Fruit fly (Drosophila melanogaster) whole organism, embryonic: Measurements from ENCODE around the gene mey.

Experiments used
- CG10209 ChIP-seq: fragments of 200-800 bp; sonication (Bioruptor generic); optimal IDR thresholded peaks from 3 replicates; lab custom pipeline; 2017; ENCODE audit warnings: missing biosample characterization, mild to moderate bottlenecking, missing genetic modification characterization, missing genetic modification reagents
- CG10979 ChIP-seq: fragments of 200-800 bp; sonication (Bioruptor generic); optimal IDR thresholded peaks from 2 replicates; lab custom pipeline; 2018; ENCODE audit warnings: missing biosample characterization, mild to moderate bottlenecking, missing genetic modification characterization, moderate library complexity
- CG12071 ChIP-seq: fragments of 200-800 bp; sonication (Bioruptor generic); optimal IDR thresholded peaks from 3 replicates; lab custom pipeline; 2018; ENCODE audit warnings: missing biosample characterization, mild to moderate bottlenecking, missing genetic modification characterization
- CG12219 ChIP-seq: fragments of 200-800 bp; sonication (Bioruptor generic); optimal IDR thresholded peaks from 3 replicates; lab custom pipeline; 2018; ENCODE audit warnings: missing biosample characterization, mild to moderate bottlenecking, missing genetic modification characterization
- CG13624 ChIP-seq: fragments of 200-800 bp; sonication (Bioruptor generic); optimal IDR thresholded peaks from 2 replicates; lab custom pipeline; 2016; ENCODE audit warnings: missing biosample characterization, missing genetic modification characterization
- CG14710 ChIP-seq: fragments of 200-800 bp; sonication (Bioruptor generic); optimal IDR thresholded peaks from 3 replicates; lab custom pipeline; 2019; ENCODE audit warnings: missing biosample characterization, mild to moderate bottlenecking, missing genetic modification characterization, moderate library complexity
- CG17802 ChIP-seq: fragments of 200-800 bp; sonication (Bioruptor generic); optimal IDR thresholded peaks from 2 replicates; lab custom pipeline; 2018; ENCODE audit warnings: missing biosample characterization, mild to moderate bottlenecking, missing genetic modification characterization, moderate library complexity
- CG18764 ChIP-seq: fragments of 200-800 bp; sonication (Bioruptor generic); optimal IDR thresholded peaks from 3 replicates; lab custom pipeline; 2016; ENCODE audit warnings: missing biosample characterization, missing genetic modification characterization
- CG3163 ChIP-seq: fragments of 200-800 bp; sonication (Bioruptor generic); optimal IDR thresholded peaks from 3 replicates; lab custom pipeline; 2016; ENCODE audit warnings: missing biosample characterization, missing genetic modification characterization
- CG33213 ChIP-seq: fragments of 200-800 bp; sonication (Bioruptor generic); optimal IDR thresholded peaks from 3 replicates; lab custom pipeline; 2016; ENCODE audit warnings: missing biosample characterization, missing genetic modification characterization
- CG3995 ChIP-seq: fragments of 200-800 bp; sonication (Bioruptor generic); optimal IDR thresholded peaks from 3 replicates; lab custom pipeline; 2016; ENCODE audit warnings: missing biosample characterization, missing genetic modification characterization
- CG4707 ChIP-seq: fragments of 200-800 bp; sonication (Bioruptor generic); optimal IDR thresholded peaks from 2 replicates; lab custom pipeline; 2018; ENCODE audit warnings: missing biosample characterization, mild to moderate bottlenecking, missing genetic modification characterization, moderate library complexity
- CG6689 ChIP-seq: fragments of 200-800 bp; sonication (Bioruptor generic); IDR thresholded peaks from 2 replicates; pipeline ENCODE4 v1.3.6; 2022; ENCODE audit warnings: missing biosample characterization, missing genetic modification characterization
- CG7271 ChIP-seq: fragments of 200-800 bp; sonication (Bioruptor generic); optimal IDR thresholded peaks from 2 replicates; lab custom pipeline; 2018; ENCODE audit warnings: missing biosample characterization, mild to moderate bottlenecking, missing genetic modification characterization, moderate library complexity
- CG7745 ChIP-seq: fragments of 200-800 bp; sonication (Bioruptor generic); optimal IDR thresholded peaks from 2 replicates; lab custom pipeline; 2018; ENCODE audit warnings: missing biosample characterization, mild to moderate bottlenecking, missing genetic modification characterization, moderate library complexity
- CG7839 ChIP-seq: fragments of 200-800 bp; sonication (Bioruptor generic); optimal IDR thresholded peaks from 3 replicates; lab custom pipeline; 2018; ENCODE audit warnings: missing biosample characterization, mild to moderate bottlenecking, missing genetic modification characterization, moderate library complexity
- CG8290 ChIP-seq, 3 experiments: fragments of 200-800 bp; sonication (Bioruptor generic); optimal IDR thresholded peaks; 2 replicates each; lab custom pipeline; 2016 to 2019; ENCODE audit warnings: missing biosample characterization in 3 of 3, missing genetic modification characterization in 3 of 3, mild to moderate bottlenecking in 2 of 3, moderate library complexity in 1 of 3
- CG8359 ChIP-seq: fragments of 200-800 bp; sonication (Bioruptor generic); optimal IDR thresholded peaks from 2 replicates; lab custom pipeline; 2017; ENCODE audit warnings: missing biosample characterization, mild to moderate bottlenecking, missing genetic modification characterization, borderline replicate concordance
- CG8388 ChIP-seq: fragments of 200-800 bp; sonication (Bioruptor generic); optimal IDR thresholded peaks from 2 replicates; lab custom pipeline; 2019; ENCODE audit warnings: missing biosample characterization, mild to moderate bottlenecking, missing genetic modification characterization, moderate library complexity
- CG8924 ChIP-seq: fragments of 200-800 bp; optimal IDR thresholded peaks from 3 replicates; lab custom pipeline; 2019; ENCODE audit warnings: missing biosample characterization, mild to moderate bottlenecking, missing genetic modification characterization, moderate library complexity
- Camta ChIP-seq: fragments of 200-800 bp; sonication (Bioruptor generic); optimal IDR thresholded peaks from 2 replicates; lab custom pipeline; 2016; ENCODE audit warnings: missing biosample characterization, missing genetic modification characterization
- CoRest ChIP-seq: fragments of 200-800 bp; sonication (Bioruptor generic); optimal IDR thresholded peaks from 3 replicates; lab custom pipeline; 2018; ENCODE audit warnings: missing biosample characterization, mild to moderate bottlenecking, missing genetic modification characterization, moderate library complexity
- CrebB ChIP-seq: fragments of 200-800 bp; sonication (Bioruptor generic); optimal IDR thresholded peaks from 3 replicates; lab custom pipeline; 2018; ENCODE audit warnings: missing biosample characterization, mild to moderate bottlenecking, missing genetic modification characterization
- D19A ChIP-seq: fragments of 200-800 bp; optimal IDR thresholded peaks from 3 replicates; lab custom pipeline; 2019; ENCODE audit warnings: missing biosample characterization, mild to moderate bottlenecking, missing genetic modification characterization, moderate library complexity
- HHEX ChIP-seq: fragments of 200-800 bp; sonication (Bioruptor generic); optimal IDR thresholded peaks from 3 replicates; lab custom pipeline; 2017; ENCODE audit warnings: missing biosample characterization, mild to moderate bottlenecking, missing genetic modification characterization, missing genetic modification reagents
- Mad ChIP-seq: fragments of 200-800 bp; sonication (Bioruptor generic); optimal IDR thresholded peaks from 2 replicates; lab custom pipeline; 2016; ENCODE audit warnings: missing biosample characterization, missing genetic modification characterization
- Max ChIP-seq: fragments of 200-800 bp; sonication (Bioruptor generic); optimal IDR thresholded peaks from 2 replicates; lab custom pipeline; 2016; ENCODE audit warnings: missing biosample characterization, mild to moderate bottlenecking, missing genetic modification characterization
- Neu2 ChIP-seq: fragments of 200-800 bp; sonication (Bioruptor generic); optimal IDR thresholded peaks from 3 replicates; lab custom pipeline; 2016; ENCODE audit warnings: missing biosample characterization, missing genetic modification characterization, borderline replicate concordance
- Nf-YA ChIP-seq: fragments of 200-800 bp; sonication (Bioruptor generic); IDR thresholded peaks from 2 replicates; pipeline ENCODE4 v1.3.6; 2022; ENCODE audit warnings: missing biosample characterization, missing genetic modification characterization
- Nf-YB ChIP-seq: fragments of 200-800 bp; sonication (Bioruptor generic); optimal IDR thresholded peaks from 3 replicates; lab custom pipeline; 2019; ENCODE audit warnings: missing biosample characterization, mild to moderate bottlenecking, missing genetic modification characterization, moderate library complexity
- Pdp1 ChIP-seq, 2 experiments: fragments of 200-800 bp; sonication (Bioruptor generic); optimal IDR thresholded peaks; 3 replicates each; lab custom pipeline; 2016; ENCODE audit warnings: missing biosample characterization in 2 of 2, missing genetic modification characterization in 2 of 2, mild to moderate bottlenecking in 1 of 2, moderate library complexity in 1 of 2
- Six4 ChIP-seq: fragments of 200-800 bp; sonication (Bioruptor generic); optimal IDR thresholded peaks from 2 replicates; lab custom pipeline; 2016; ENCODE audit warnings: missing biosample characterization, missing genetic modification characterization
- Spps ChIP-seq: fragments of 200-800 bp; sonication (Bioruptor generic); optimal IDR thresholded peaks from 2 replicates; lab custom pipeline; 2018; ENCODE audit warnings: missing biosample characterization, mild to moderate bottlenecking, missing genetic modification characterization
- Usf ChIP-seq: fragments of 200-800 bp; sonication (Bioruptor generic); optimal IDR thresholded peaks from 2 replicates; lab custom pipeline; 2017; ENCODE audit warnings: missing genotype, missing biosample characterization, missing genetic modification characterization
- Vsx1 ChIP-seq: fragments of 200-800 bp; sonication (Bioruptor generic); optimal IDR thresholded peaks from 2 replicates; lab custom pipeline; 2017; ENCODE audit warnings: missing biosample characterization, mild to moderate bottlenecking, missing genetic modification characterization, missing genetic modification reagents
- Xrp1 ChIP-seq: fragments of 200-800 bp; sonication (Bioruptor generic); IDR thresholded peaks from 2 replicates; pipeline ENCODE4 v1.3.6; 2022; ENCODE audit warnings: missing biosample characterization, missing genetic modification characterization
- ato ChIP-seq: fragments of 200-800 bp; sonication (Bioruptor generic); IDR thresholded peaks from 2 replicates; pipeline ENCODE4 v1.3.6; 2022; ENCODE audit warnings: missing biosample characterization, missing genetic modification characterization; ENCODE audit not compliant: partially characterized antibody
- cato ChIP-seq: fragments of 200-800 bp; sonication (Bioruptor generic); optimal IDR thresholded peaks from 2 replicates; lab custom pipeline; 2016; ENCODE audit warnings: missing biosample characterization, missing genetic modification characterization, borderline replicate concordance
- cwo ChIP-seq: fragments of 200-800 bp; sonication (Bioruptor generic); optimal IDR thresholded peaks from 3 replicates; lab custom pipeline; 2017; ENCODE audit warnings: missing biosample characterization, missing genetic modification characterization, mild to moderate bottlenecking, moderate library complexity, missing genetic modification reagents
- dm ChIP-seq: fragments of 200-800 bp; sonication (Bioruptor generic); optimal IDR thresholded peaks from 3 replicates; lab custom pipeline; 2016; ENCODE audit warnings: missing biosample characterization, missing genetic modification characterization
- gcm ChIP-seq: fragments of 200-800 bp; sonication (Bioruptor generic); optimal IDR thresholded peaks from 2 replicates; lab custom pipeline; 2019; ENCODE audit warnings: missing biosample characterization, mild to moderate bottlenecking, missing genetic modification characterization, moderate library complexity
- mirr ChIP-seq: fragments of 200-800 bp; sonication (Bioruptor generic); optimal IDR thresholded peaks from 3 replicates; lab custom pipeline; 2018; ENCODE audit warnings: missing biosample characterization, mild to moderate bottlenecking, missing genetic modification characterization
- nau ChIP-seq: fragments of 200-800 bp; sonication (Bioruptor generic); optimal IDR thresholded peaks from 3 replicates; lab custom pipeline; 2017; ENCODE audit warnings: missing biosample characterization, mild to moderate bottlenecking, missing genetic modification characterization, missing genetic modification reagents
- phol ChIP-seq: fragments of 200-800 bp; sonication (Bioruptor generic); optimal IDR thresholded peaks from 3 replicates; lab custom pipeline; 2018; ENCODE audit warnings: missing biosample characterization, mild to moderate bottlenecking, missing genetic modification characterization, moderate library complexity
- repo ChIP-seq: fragments of 200-800 bp; sonication (Bioruptor generic); optimal IDR thresholded peaks from 2 replicates; lab custom pipeline; 2016; ENCODE audit warnings: missing biosample characterization, missing genetic modification characterization
- sens ChIP-seq: fragments of 200-800 bp; sonication (Bioruptor generic); peaks from one replicate; lab custom pipeline; 2016; ENCODE audit warnings: missing biosample characterization, missing genetic modification characterization
- so ChIP-seq: fragments of 200-800 bp; sonication (Bioruptor generic); IDR thresholded peaks from 3 replicates; pipeline ENCODE4 v1.3.6; 2022; ENCODE audit warnings: missing biosample characterization, missing genetic modification characterization
- tio ChIP-seq: fragments of 200-800 bp; sonication (Bioruptor generic); optimal IDR thresholded peaks from 2 replicates; lab custom pipeline; 2017; ENCODE audit warnings: missing biosample characterization, missing genetic modification characterization, inconsistent platforms
- vvl ChIP-seq: fragments of 200-800 bp; sonication (Bioruptor generic); IDR thresholded peaks from 2 replicates; pipeline ENCODE4 v1.3.6; 2022; ENCODE audit warnings: missing biosample characterization, missing genetic modification characterization

Gene mey

DNA sequence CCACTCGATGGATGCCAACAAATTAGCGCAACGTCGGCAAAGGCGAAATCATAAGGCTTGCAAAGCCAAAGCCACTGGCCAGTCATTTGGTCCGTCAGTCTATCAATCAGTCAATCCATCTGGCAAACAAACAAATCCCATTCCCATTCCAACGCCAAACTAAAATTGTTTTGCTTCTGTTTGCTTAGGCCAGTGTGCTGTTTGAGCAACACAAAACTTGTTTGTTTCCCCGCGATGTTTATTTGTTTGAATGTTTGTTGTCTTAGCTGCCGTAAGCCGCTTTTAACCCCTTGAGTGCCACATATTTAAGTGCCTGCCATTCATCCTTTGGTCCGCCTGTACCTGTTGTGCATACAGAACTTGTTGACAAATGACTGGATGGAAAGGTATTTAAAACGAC is 51.9 kb downstream of the mey start (continued):
- TF ChIP-seq Neu2 (GFP tag; lab: Kevin White, UChicago) (peak; percentile 2), dm (GFP tag; lab: Kevin White, UChicago) (peak; percentile 39), nau (peak; percentile 61), mirr (peak; percentile 25), CrebB (tag; lab: Kevin White, UChicago) (peak; percentile 70), HHEX (GFP tag; lab: Kevin White, UChicago) (peak; percentile 61), CG10209 (peak; percentile 83), CG7745 (tag; lab: Kevin White, UChicago) (peak; percentile 93), CG4707 (peak; percentile 76), tio (GFP tag; lab: Kevin White, UChicago) (peak; percentile 5), CG33213 (GFP tag; lab: Kevin White, UChicago) (peak; percentile 63), Spps (tag; lab: Kevin White, UChicago) (peak; percentile 74), so (GFP tag; lab: Robert Waterston, UW) (peak; percentile 63; the same call in 2 of the 3 replicates), gcm (GFP tag; lab: Kevin White, UChicago) (peak; percentile 66), cato (GFP tag; lab: Kevin White, UChicago) (peak; percentile 43), CG18764 (GFP tag; lab: Kevin White, UChicago) (peak; percentile 52), Xrp1 (peak; percentile 90), CG8359 (GFP tag; lab: Kevin White, UChicago) (peak; percentile 80), CG13624 (no peak), CG3995 (GFP tag; lab: Kevin White, UChicago) (no peak), CG3163 (GFP tag; lab: Kevin White, UChicago) (peak; percentile 28), Max (GFP tag; lab: Kevin White, UChicago) (peak; percentile 44), ato (GFP tag; lab: Robert Waterston, UW) (no peak), Camta (peak; percentile 50), Nf-YB (GFP tag; lab: Kevin White, UChicago) (peak; percentile 59), CG7839 (tag; lab: Kevin White, UChicago) (peak; percentile 15), Nf-YA (GFP tag; lab: Robert Waterston, UW) (peak; percentile 24; the same call in 1 of the 2 replicates), CG10979 (tag; lab: Kevin White, UChicago) (peak; percentile 67), CG12219 (GFP tag; lab: Kevin White, UChicago) (peak; percentile 56), CG8924 (peak; percentile 77), cwo (no peak), CG7271 (tag; lab: Kevin White, UChicago) (peak; percentile 91), CG8388 (GFP tag; lab: Kevin White, UChicago) (peak; percentile 44), phol (tag; lab: Kevin White, UChicago) (peak; percentile 9), D19A (peak; percentile 51), Pdp1 (GFP tag; optimal IDR thresholded peaks at IDR 0.05; lab: Kevin White, UChicago) (peak in 1 of 2 experiments; percentile 48), CG17802 (peak; percentile 45), CG14710 (peak; percentile 87), CoRest (tag; lab: Kevin White, UChicago) (peak; percentile 47), CG6689 (GFP tag; lab: Robert Waterston, UW) (peak; percentile 39; the same call in 1 of the 2 replicates), sens (peak; percentile 96), Usf (GFP tag; lab: Kevin White, UChicago) (no peak), Mad (GFP tag; lab: Kevin White, UChicago) (peak; percentile 30), CG12071 (GFP tag; lab: Kevin White, UChicago) (peak; percentile 43), CG8290 (GFP tag; optimal IDR thresholded peaks at IDR 0.05; lab: Kevin White, UChicago) (peak; percentile 64), CG8290 (tag; optimal IDR thresholded peaks at IDR 0.05; lab: Kevin White, UChicago) (peak in 1 of 2 experiments; percentile 90), Vsx1 (GFP tag; lab: Kevin White, UChicago) (peak; percentile 74), Six4 (GFP tag; lab: Kevin White, UChicago) (peak; percentile 17), repo (GFP tag; lab: Kevin White, UChicago) (peak; percentile 7), vvl (GFP tag; lab: Robert Waterston, UW) (peak; percentile 43; the same call in 1 of the 2 replicates)
